Fruit fly (Drosophila melanogaster): ENCODE measurements around the gene T48.

Gene T48

dm6 chr3R:26890499-26890898, 9.0 kb downstream of the T48 start:
- TF ChIP-seq Pif1A (GFP tag; optimal IDR thresholded peaks at IDR 0.05) (no peak), CG32121 (GFP tag; IDR thresholded peaks at IDR 0.05) (no peak), CG17806 (tag; optimal IDR thresholded peaks at IDR 0.05) (no peak), CG8301 (tag; optimal IDR thresholded peaks at IDR 0.05) (no peak), Snoo (tag; optimal IDR thresholded peaks at IDR 0.05) (no peak), D1 (tag; optimal IDR thresholded peaks at IDR 0.05) (no peak), EcR (GFP tag; optimal IDR thresholded peaks at IDR 0.05) (no peak), CG14655 (GFP tag; optimal IDR thresholded peaks at IDR 0.05) (no peak), CG4496 (GFP tag; IDR thresholded peaks at IDR 0.05) (no peak), Pif1B (GFP tag; optimal IDR thresholded peaks at IDR 0.05) (no peak), fd96Ca (GFP tag; IDR thresholded peaks at IDR 0.05) (no peak), rn (GFP tag; IDR thresholded peaks at IDR 0.05) (no peak), gl (tag; optimal IDR thresholded peaks at IDR 0.05) (no peak), CG13204 (GFP tag; optimal IDR thresholded peaks at IDR 0.05) (no peak), CG9948 (tag; optimal IDR thresholded peaks at IDR 0.05) (no peak), CG12605 (GFP tag; IDR thresholded peaks at IDR 0.05) (no peak), CG34367 (tag; optimal IDR thresholded peaks at IDR 0.05) (no peak), CG8159 (tag; optimal IDR thresholded peaks at IDR 0.05) (no peak), Ets98B (GFP tag; IDR thresholded peaks at IDR 0.05) (no peak)

dm6 chr3R:26892764-26893163, 11.2 kb downstream of the T48 start:
- peak; percentile 47 for TF ChIP-seq CG34367 (tag; optimal IDR thresholded peaks at IDR 0.05)
- peak; percentile 40 for TF ChIP-seq Pif1A (GFP tag; optimal IDR thresholded peaks at IDR 0.05)
- TF ChIP-seq rn (GFP tag; IDR thresholded peaks at IDR 0.05): no peak
- TF ChIP-seq CG17806 (tag; optimal IDR thresholded peaks at IDR 0.05): no peak
- no peak for TF ChIP-seq Snoo (tag; optimal IDR thresholded peaks at IDR 0.05)
- no peak for TF ChIP-seq CG8159 (tag; optimal IDR thresholded peaks at IDR 0.05)
- peak; percentile 14 for TF ChIP-seq gl (tag; optimal IDR thresholded peaks at IDR 0.05)
- peak; percentile 24; the same call in 1 of the 2 replicates for TF ChIP-seq Ets98B (GFP tag; IDR thresholded peaks at IDR 0.05)
- peak; percentile 24 for TF ChIP-seq Pif1B (GFP tag; optimal IDR thresholded peaks at IDR 0.05)
- TF ChIP-seq CG32121 (GFP tag; IDR thresholded peaks at IDR 0.05): peak; percentile 26; the same call in 1 of the 2 replicates
- TF ChIP-seq CG14655 (GFP tag; optimal IDR thresholded peaks at IDR 0.05): peak; percentile 39
- peak; percentile 80 for TF ChIP-seq EcR (GFP tag; optimal IDR thresholded peaks at IDR 0.05)
- TF ChIP-seq CG12605 (GFP tag; IDR thresholded peaks at IDR 0.05): no peak
- peak; percentile 72 for TF ChIP-seq CG15710 (tag; optimal IDR thresholded peaks at IDR 0.05)
- peak; percentile 1 for TF ChIP-seq CG8301 (tag; optimal IDR thresholded peaks at IDR 0.05)
- peak; percentile 34 for TF ChIP-seq CG9948 (tag; optimal IDR thresholded peaks at IDR 0.05)
- peak; percentile 27 for TF ChIP-seq CG13204 (GFP tag; optimal IDR thresholded peaks at IDR 0.05)
- no peak for TF ChIP-seq D1 (tag; optimal IDR thresholded peaks at IDR 0.05)
- TF ChIP-seq CG10348 (GFP tag; IDR thresholded peaks at IDR 0.05): peak; percentile 36; the same call in 1 of the 2 replicates
- TF ChIP-seq CG4496 (GFP tag; IDR thresholded peaks at IDR 0.05): peak; percentile 50; the same call in 1 of the 3 replicates
- TF ChIP-seq fd96Ca (GFP tag; IDR thresholded peaks at IDR 0.05): peak; percentile 60; the same call in 2 of the 3 replicates

dm6 chr3R:26893621-26894316, 12.2 kb downstream of the T48 start:
- TF ChIP-seq Ets98B (GFP tag; IDR thresholded peaks at IDR 0.05): peak; percentile 30; the same call in 1 of the 2 replicates
- peak; percentile 52; the same call in 1 of the 3 replicates for TF ChIP-seq fd96Ca (GFP tag; IDR thresholded peaks at IDR 0.05)
- TF ChIP-seq rn (GFP tag; IDR thresholded peaks at IDR 0.05): no peak
- TF ChIP-seq CG15710 (tag; optimal IDR thresholded peaks at IDR 0.05): peak; percentile 29
- peak; percentile 18 for TF ChIP-seq Snoo (tag; optimal IDR thresholded peaks at IDR 0.05)
- TF ChIP-seq CG17806 (tag; optimal IDR thresholded peaks at IDR 0.05): peak; percentile 38
- peak; percentile 82 for TF ChIP-seq CG14655 (GFP tag; optimal IDR thresholded peaks at IDR 0.05)
- peak; percentile 43 for TF ChIP-seq CG8159 (tag; optimal IDR thresholded peaks at IDR 0.05)
- TF ChIP-seq CG34367 (tag; optimal IDR thresholded peaks at IDR 0.05): peak; percentile 13
- TF ChIP-seq CG12605 (GFP tag; IDR thresholded peaks at IDR 0.05): peak; percentile 25; the same call in 1 of the 2 replicates
- peak; percentile 40 for TF ChIP-seq Pif1A (GFP tag; optimal IDR thresholded peaks at IDR 0.05)
- TF ChIP-seq gl (tag; optimal IDR thresholded peaks at IDR 0.05): no peak
- TF ChIP-seq D1 (tag; optimal IDR thresholded peaks at IDR 0.05): no peak
- TF ChIP-seq CG4496 (GFP tag; IDR thresholded peaks at IDR 0.05): no peak
- peak; percentile 80 for TF ChIP-seq CG8301 (tag; optimal IDR thresholded peaks at IDR 0.05)
- no peak for TF ChIP-seq Pif1B (GFP tag; optimal IDR thresholded peaks at IDR 0.05)
- TF ChIP-seq CG9948 (tag; optimal IDR thresholded peaks at IDR 0.05): peak; percentile 42
- no peak for TF ChIP-seq CG32121 (GFP tag; IDR thresholded peaks at IDR 0.05)
- no peak for TF ChIP-seq CG10348 (GFP tag; IDR thresholded peaks at IDR 0.05)
- TF ChIP-seq CG13204 (GFP tag; optimal IDR thresholded peaks at IDR 0.05): no peak
- peak; percentile 78 for TF ChIP-seq EcR (GFP tag; optimal IDR thresholded peaks at IDR 0.05)

dm6 chr3R:26896260-26896659, 14.7 kb downstream of the T48 start:
- TF ChIP-seq Pif1A (GFP tag; optimal IDR thresholded peaks at IDR 0.05) (no peak), CG15710 (tag; optimal IDR thresholded peaks at IDR 0.05) (no peak), Pif1B (GFP tag; optimal IDR thresholded peaks at IDR 0.05) (no peak), gl (tag; optimal IDR thresholded peaks at IDR 0.05) (no peak), CG9948 (tag; optimal IDR thresholded peaks at IDR 0.05) (no peak), Snoo (tag; optimal IDR thresholded peaks at IDR 0.05) (no peak), CG12605 (GFP tag; IDR thresholded peaks at IDR 0.05) (no peak), CG10348 (GFP tag; IDR thresholded peaks at IDR 0.05) (no peak), CG13204 (GFP tag; optimal IDR thresholded peaks at IDR 0.05) (no peak)

- TF ChIP-seq CG4496 (GFP tag; IDR thresholded peaks at IDR 0.05): no peak
- no peak for TF ChIP-seq Pif1B (GFP tag; optimal IDR thresholded peaks at IDR 0.05)
- no peak for TF ChIP-seq CG8159 (tag; optimal IDR thresholded peaks at IDR 0.05)
Measured at dm6 chr3R:26897302-26897701, 15.8 kb downstream of the T48 start.
